Fruit fly (Drosophila melanogaster) whole organism, embryonic: ENCODE data around the gene CG7497.

Experiments used
- Aef1 ChIP-seq: fragments of 200-800 bp; sonication (Bioruptor generic); IDR thresholded peaks from 3 replicates; pipeline ENCODE4 v1.3.6; 2022; ENCODE audit warnings: missing biosample characterization, missing genetic modification characterization
- BEAF-32 ChIP-seq: fragments of 200-800 bp; sonication (Bioruptor generic); optimal IDR thresholded peaks from 3 replicates; lab custom pipeline; 2017; ENCODE audit warnings: missing biosample characterization, missing genetic modification characterization, mild to moderate bottlenecking, moderate library complexity, missing genetic modification reagents
- CG10267 ChIP-seq: fragments of 200-800 bp; sonication (Bioruptor generic); optimal IDR thresholded peaks from 2 replicates; lab custom pipeline; 2018; ENCODE audit warnings: missing biosample characterization, mild to moderate bottlenecking, missing genetic modification characterization, moderate library complexity
- CG10543 ChIP-seq: fragments of 200-800 bp; sonication (Bioruptor generic); optimal IDR thresholded peaks from 3 replicates; lab custom pipeline; 2017; ENCODE audit warnings: missing biosample characterization, mild to moderate bottlenecking, missing genetic modification characterization, moderate library complexity
- CG12391 ChIP-seq: fragments of 200-800 bp; sonication (Bioruptor generic); optimal IDR thresholded peaks from 3 replicates; lab custom pipeline; 2018; ENCODE audit warnings: missing biosample characterization, mild to moderate bottlenecking, missing genetic modification characterization, moderate library complexity
- CG13123 ChIP-seq: fragments of 200-800 bp; sonication (Bioruptor generic); optimal IDR thresholded peaks from 2 replicates; lab custom pipeline; 2016; ENCODE audit warnings: missing biosample characterization, missing genetic modification characterization
- CG15011 ChIP-seq: fragments of 200-800 bp; sonication (Bioruptor generic); optimal IDR thresholded peaks from 3 replicates; lab custom pipeline; 2018; ENCODE audit warnings: missing biosample characterization, mild to moderate bottlenecking, missing genetic modification characterization
- CG15073 ChIP-seq: fragments of 200-800 bp; sonication (Bioruptor generic); optimal IDR thresholded peaks from 2 replicates; lab custom pipeline; 2016; ENCODE audit warnings: missing biosample characterization, missing genetic modification characterization
- CG15601 ChIP-seq: fragments of 200-800 bp; sonication (Bioruptor generic); optimal IDR thresholded peaks from 3 replicates; lab custom pipeline; 2019; ENCODE audit warnings: missing biosample characterization, mild to moderate bottlenecking, missing genetic modification characterization, moderate library complexity
- CG18262 ChIP-seq: fragments of 200-800 bp; optimal IDR thresholded peaks from 3 replicates; lab custom pipeline; 2019; ENCODE audit warnings: missing biosample characterization, mild to moderate bottlenecking, missing genetic modification characterization, moderate library complexity
- CG18764 ChIP-seq: fragments of 200-800 bp; sonication (Bioruptor generic); optimal IDR thresholded peaks from 3 replicates; lab custom pipeline; 2016; ENCODE audit warnings: missing biosample characterization, missing genetic modification characterization
- CG4617 ChIP-seq: fragments of 200-800 bp; sonication (Bioruptor generic); optimal IDR thresholded peaks from 3 replicates; lab custom pipeline; 2016; ENCODE audit warnings: missing biosample characterization, missing genetic modification characterization, borderline replicate concordance
- CG7987 ChIP-seq: fragments of 200-800 bp; sonication (Bioruptor generic); optimal IDR thresholded peaks from 2 replicates; lab custom pipeline; 2018; ENCODE audit warnings: missing biosample characterization, mild to moderate bottlenecking, missing genetic modification characterization, moderate library complexity
- CG8281 ChIP-seq: fragments of 200-800 bp; sonication (Bioruptor generic); optimal IDR thresholded peaks from 2 replicates; lab custom pipeline; 2018; ENCODE audit warnings: missing biosample characterization, mild to moderate bottlenecking, missing genetic modification characterization, moderate library complexity
- Dip2 ChIP-seq: fragments of 200-800 bp; sonication (Bioruptor generic); IDR thresholded peaks from 2 replicates; pipeline ENCODE4 v1.3.6; 2022; ENCODE audit warnings: missing biosample characterization, missing genetic modification characterization
- Dp ChIP-seq: fragments of 200-800 bp; sonication (Bioruptor generic); optimal IDR thresholded peaks from 2 replicates; lab custom pipeline; 2018; ENCODE audit warnings: missing biosample characterization, mild to moderate bottlenecking, missing genetic modification characterization, moderate library complexity
- Ets65A ChIP-seq: fragments of 200-800 bp; sonication (Bioruptor generic); peaks from one replicate; lab custom pipeline; 2016; ENCODE audit warnings: missing biosample characterization, missing genetic modification characterization
- Hmr ChIP-seq: fragments of 200-800 bp; sonication (Bioruptor generic); optimal IDR thresholded peaks from 3 replicates; lab custom pipeline; 2017; ENCODE audit warnings: mild to moderate bottlenecking, missing biosample characterization, missing genetic modification reagents, missing genetic modification characterization
- Mrtf ChIP-seq: fragments of 200-800 bp; sonication (Bioruptor generic); IDR thresholded peaks from 3 replicates; pipeline ENCODE4 v1.3.6; 2022; ENCODE audit warnings: missing biosample characterization, missing genetic modification characterization
- Oli ChIP-seq: fragments of 200-800 bp; sonication (Bioruptor generic); optimal IDR thresholded peaks from 2 replicates; lab custom pipeline; 2018; ENCODE audit warnings: missing biosample characterization, mild to moderate bottlenecking, missing genetic modification characterization, moderate library complexity
- Scr ChIP-seq: fragments of 200-800 bp; sonication (Bioruptor generic); IDR thresholded peaks from 2 replicates; pipeline ENCODE4 v1.3.6; 2022; ENCODE audit warnings: missing biosample characterization, missing genetic modification characterization; ENCODE audit not compliant: partially characterized antibody
- Six4 ChIP-seq: fragments of 200-800 bp; sonication (Bioruptor generic); optimal IDR thresholded peaks from 2 replicates; lab custom pipeline; 2016; ENCODE audit warnings: missing biosample characterization, missing genetic modification characterization
- Sry-β ChIP-seq: fragments of 200-800 bp; sonication (Bioruptor generic); optimal IDR thresholded peaks from 2 replicates; lab custom pipeline; 2018; ENCODE audit warnings: missing biosample characterization, mild to moderate bottlenecking, missing genetic modification characterization, moderate library complexity
- Ssrp ChIP-seq: fragments of 200-800 bp; sonication (Bioruptor generic); optimal IDR thresholded peaks from 2 replicates; lab custom pipeline; 2018; ENCODE audit warnings: missing biosample characterization, mild to moderate bottlenecking, missing genetic modification characterization, moderate library complexity
- Stat92E ChIP-seq, 3 experiments: fragments of >200 bp in 2 of 3; fragments of 200-800 bp in 1 of 3; sonication (Bioruptor generic) in 1 of 3; optimal IDR thresholded peaks; 2 replicates each; lab custom pipeline; 2017 to 2019; ENCODE audit warnings: missing biosample characterization in 3 of 3, missing genetic modification characterization in 3 of 3, mild to moderate bottlenecking in 1 of 3, moderate library complexity in 1 of 3
- Xbp1 ChIP-seq: fragments of 200-800 bp; sonication (Bioruptor generic); optimal IDR thresholded peaks from 3 replicates; lab custom pipeline; 2016; ENCODE audit warnings: missing biosample characterization, mild to moderate bottlenecking, missing genetic modification characterization
- az2 ChIP-seq: fragments of 200-800 bp; sonication (Bioruptor generic); optimal IDR thresholded peaks from 3 replicates; lab custom pipeline; 2016; ENCODE audit warnings: missing biosample characterization, missing genetic modification characterization
- bbx ChIP-seq: fragments of 200-800 bp; sonication (Bioruptor generic); IDR thresholded peaks from 2 replicates; pipeline ENCODE4 v1.3.6; 2022; ENCODE audit warnings: missing biosample characterization, missing genetic modification characterization; ENCODE audit not compliant: partially characterized antibody
- dan ChIP-seq: fragments of 200-800 bp; sonication (Bioruptor generic); IDR thresholded peaks from 2 replicates; pipeline ENCODE4 v1.3.6; 2022; ENCODE audit warnings: missing biosample characterization, missing genetic modification characterization
- fru ChIP-seq: fragments of >200 bp; optimal IDR thresholded peaks from 2 replicates; lab custom pipeline; 2017
- gem ChIP-seq: fragments of 200-800 bp; sonication (Bioruptor generic); optimal IDR thresholded peaks from 2 replicates; lab custom pipeline; 2019; ENCODE audit warnings: missing biosample characterization, mild to moderate bottlenecking, missing genetic modification characterization, moderate library complexity
- grau ChIP-seq: fragments of 200-800 bp; optimal IDR thresholded peaks from 3 replicates; lab custom pipeline; 2019; ENCODE audit warnings: missing biosample characterization, mild to moderate bottlenecking, missing genetic modification characterization, moderate library complexity
- jumu ChIP-seq: fragments of 200-800 bp; sonication (Bioruptor generic); optimal IDR thresholded peaks from 3 replicates; lab custom pipeline; 2016; ENCODE audit warnings: missing biosample characterization, missing genetic modification characterization
- lab ChIP-seq: fragments of 200-800 bp; sonication (Bioruptor generic); optimal IDR thresholded peaks from 3 replicates; lab custom pipeline; 2017; ENCODE audit warnings: missing biosample characterization, missing genetic modification characterization, mild to moderate bottlenecking, moderate library complexity, missing genetic modification reagents
- luna ChIP-seq: fragments of 200-800 bp; sonication (Bioruptor generic); optimal IDR thresholded peaks from 2 replicates; lab custom pipeline; 2016; ENCODE audit warnings: missing biosample characterization, missing genetic modification characterization
- p53 ChIP-seq: fragments of 200-800 bp; sonication (Bioruptor generic); optimal IDR thresholded peaks from 2 replicates; lab custom pipeline; 2016; ENCODE audit warnings: missing biosample characterization, missing genetic modification characterization
- pan ChIP-seq, 4 experiments: fragments of >200 bp in 3 of 4; fragments of 200-800 bp in 1 of 4; sonication (Bioruptor generic) in 1 of 4; optimal IDR thresholded peaks in 3 of 4; IDR thresholded peaks in 1 of 4; 2 replicates each; pipeline versions ENCODE4 v1.3.6 to Lab custom; 2017 to 2022; ENCODE audit warnings: missing biosample characterization in 2 of 4, missing genetic modification characterization in 2 of 4, mixed read lengths in 1 of 4
- phol ChIP-seq: fragments of 200-800 bp; sonication (Bioruptor generic); optimal IDR thresholded peaks from 3 replicates; lab custom pipeline; 2018; ENCODE audit warnings: missing biosample characterization, mild to moderate bottlenecking, missing genetic modification characterization, moderate library complexity
- prd ChIP-seq, 3 experiments: fragments of >200 bp in 2 of 3; fragments of 200-800 bp in 1 of 3; sonication (Bioruptor generic) in 1 of 3; optimal IDR thresholded peaks in 2 of 3; IDR thresholded peaks in 1 of 3; 2 replicates in 2 of 3; 3 replicates in 1 of 3; pipeline versions ENCODE4 v1.3.6 to Lab custom; 2017 to 2022; ENCODE audit warnings: missing biosample characterization in 1 of 3, missing genetic modification characterization in 1 of 3
- pros ChIP-seq: fragments of 200-800 bp; sonication (Bioruptor generic); optimal IDR thresholded peaks from 3 replicates; lab custom pipeline; 2019; ENCODE audit warnings: missing biosample characterization, mild to moderate bottlenecking, missing genetic modification characterization, moderate library complexity
- sr ChIP-seq: fragments of 200-800 bp; sonication (Bioruptor generic); IDR thresholded peaks from 3 replicates; pipeline ENCODE4 v1.3.6; 2022; ENCODE audit warnings: missing biosample characterization, missing genetic modification characterization
- sug ChIP-seq: fragments of 200-800 bp; optimal IDR thresholded peaks from 2 replicates; lab custom pipeline; 2019; ENCODE audit warnings: missing biosample characterization, mild to moderate bottlenecking, missing genetic modification characterization, moderate library complexity
- tin ChIP-seq: fragments of 200-800 bp; sonication (Bioruptor generic); optimal IDR thresholded peaks from 3 replicates; lab custom pipeline; 2016; ENCODE audit warnings: missing biosample characterization, missing genetic modification characterization
- tio ChIP-seq: fragments of 200-800 bp; sonication (Bioruptor generic); optimal IDR thresholded peaks from 2 replicates; lab custom pipeline; 2017; ENCODE audit warnings: missing biosample characterization, missing genetic modification characterization, inconsistent platforms
- toy ChIP-seq: fragments of 200-800 bp; sonication (Bioruptor generic); IDR thresholded peaks from 2 replicates; pipeline ENCODE4 v1.3.6; 2022; ENCODE audit warnings: missing biosample characterization, missing genetic modification characterization
- zen ChIP-seq: fragments of 200-800 bp; sonication (Bioruptor generic); optimal IDR thresholded peaks from 3 replicates; lab custom pipeline; 2018; ENCODE audit warnings: missing biosample characterization, mild to moderate bottlenecking, missing genetic modification characterization, moderate library complexity
- zf30C ChIP-seq: fragments of 200-800 bp; sonication (Bioruptor generic); optimal IDR thresholded peaks from 3 replicates; lab custom pipeline; 2018; ENCODE audit warnings: missing biosample characterization, mild to moderate bottlenecking, missing genetic modification characterization

The CG7497 gene

DNA sequence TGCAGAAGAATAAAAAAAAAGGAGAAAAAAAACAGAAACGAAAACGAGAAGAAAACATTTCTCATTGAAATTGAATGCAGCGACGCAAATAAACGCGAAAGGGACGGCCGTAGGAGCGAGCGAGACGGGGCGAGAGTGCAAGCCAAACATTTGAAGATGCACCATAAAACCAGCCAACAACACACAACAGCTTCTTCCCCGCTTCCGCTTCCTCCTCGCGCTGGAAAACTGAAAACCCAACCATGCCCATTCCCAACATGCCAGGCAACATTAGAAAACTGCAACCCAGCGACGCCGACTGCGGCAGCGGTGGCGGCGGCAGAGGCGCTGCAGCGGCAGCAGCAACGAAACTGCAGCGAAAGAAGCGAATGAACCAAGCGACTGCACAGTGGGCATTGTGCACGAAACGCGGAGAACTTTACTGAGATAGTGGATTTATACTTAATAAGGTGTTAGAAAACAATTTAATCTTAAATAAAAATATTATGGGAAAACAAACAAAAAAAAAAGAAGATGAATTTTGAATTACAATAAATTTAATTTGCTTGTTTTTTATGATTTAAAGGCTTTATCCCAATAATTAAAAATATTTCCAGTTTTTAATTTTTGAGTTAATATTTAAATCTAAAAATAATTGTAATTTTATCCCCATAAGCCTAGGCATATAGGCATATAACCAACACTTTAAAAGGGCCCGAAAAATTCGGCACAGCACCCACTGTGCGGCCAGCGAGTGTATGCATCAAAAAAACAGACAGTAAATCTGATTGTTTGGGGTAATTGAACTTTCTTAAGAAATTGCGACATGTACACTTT is 22.1 kb upstream of the CG7497 start (continued):
- TF ChIP-seq lab (GFP tag; lab: Kevin White, UChicago) (peak; percentile 33), CG8281 (peak; percentile 30), Six4 (peak; percentile 63), pros (no peak), pan (optimal IDR thresholded peaks at IDR 0.05; lab: Kevin White, UChicago) (no peak), pan (GFP tag; optimal IDR thresholded peaks at IDR 0.05 in 1 of 2, IDR thresholded peaks at IDR 0.05 in 1 of 2) (no peak), CG10267 (tag; lab: Kevin White, UChicago) (peak; percentile 74), luna (GFP tag; lab: Kevin White, UChicago) (no peak), CG15601 (tag; lab: Kevin White, UChicago) (peak; percentile 79), dan (no peak), zf30C (no peak), prd (optimal IDR thresholded peaks at IDR 0.05; lab: Kevin White, UChicago) (no peak), prd (GFP tag; IDR thresholded peaks at IDR 0.05; lab: Robert Waterston, UW) (peak; percentile 37; the same call in 1 of the 3 replicates), zen (tag; lab: Kevin White, UChicago) (peak; percentile 47), sug (tag; lab: Kevin White, UChicago) (no peak), BEAF-32 (GFP tag; lab: Kevin White, UChicago) (no peak), Aef1 (GFP tag; lab: Robert Waterston, UW) (no peak), CG7987 (GFP tag; lab: Kevin White, UChicago) (no peak), grau (tag; lab: Kevin White, UChicago) (peak; percentile 63), Ssrp (tag; lab: Kevin White, UChicago) (peak; percentile 87), CG15011 (GFP tag; lab: Kevin White, UChicago) (no peak), Hmr (no peak), az2 (GFP tag; lab: Kevin White, UChicago) (peak; percentile 82), Ets65A (GFP tag; lab: Kevin White, UChicago) (peak; percentile 71), CG13123 (GFP tag; lab: Kevin White, UChicago) (no peak), Scr (no peak), CG12391 (tag; lab: Kevin White, UChicago) (peak; percentile 80), fru (lab: Kevin White, UChicago) (no peak), CG18262 (tag; lab: Kevin White, UChicago) (peak; percentile 91), gem (tag; lab: Kevin White, UChicago) (peak; percentile 84), Xbp1 (GFP tag; lab: Kevin White, UChicago) (peak; percentile 65), sr (GFP tag; lab: Robert Waterston, UW) (no peak), Dp (GFP tag; lab: Kevin White, UChicago) (no peak), tio (GFP tag; lab: Kevin White, UChicago) (peak; percentile 55), bbx (no peak), CG15073 (GFP tag; lab: Kevin White, UChicago) (no peak), tin (peak; percentile 58), Dip2 (no peak), jumu (GFP tag; lab: Kevin White, UChicago) (no peak), toy (GFP tag; lab: Robert Waterston, UW) (no peak), p53 (GFP tag; lab: Kevin White, UChicago) (no peak), Oli (tag; lab: Kevin White, UChicago) (peak; percentile 83), Mrtf (no peak), phol (tag; lab: Kevin White, UChicago) (peak; percentile 88), CG4617 (no peak), CG10543 (GFP tag; lab: Kevin White, UChicago) (no peak), Sry-β (GFP tag; lab: Kevin White, UChicago) (no peak), Stat92E (GFP tag; optimal IDR thresholded peaks at IDR 0.05; lab: Kevin White, UChicago) (peak in 1 of 3 experiments; percentile 26), CG18764 (GFP tag; lab: Kevin White, UChicago) (peak; percentile 27)
